Fruit fly (Drosophila melanogaster) whole organism, embryonic: ENCODE results near the gene Gart.

ENCODE experiments used
- Ada2b ChIP-seq: fragments of 200-800 bp; sonication (Bioruptor generic); IDR thresholded peaks from 2 replicates; pipeline ENCODE4 v1.3.6; 2022; ENCODE audit warnings: missing biosample characterization, missing genetic modification characterization
- Aef1 ChIP-seq: fragments of 200-800 bp; sonication (Bioruptor generic); IDR thresholded peaks from 3 replicates; pipeline ENCODE4 v1.3.6; 2022; ENCODE audit warnings: missing biosample characterization, missing genetic modification characterization
- Blimp-1 ChIP-seq: fragments of 200-800 bp; sonication (Bioruptor generic); optimal IDR thresholded peaks from 3 replicates; lab custom pipeline; 2018; ENCODE audit warnings: missing biosample characterization, missing genetic modification characterization, mild to moderate bottlenecking, moderate library complexity, missing genetic modification reagents
- CG10654 ChIP-seq: fragments of 200-800 bp; sonication (Bioruptor generic); optimal IDR thresholded peaks from 2 replicates; lab custom pipeline; 2016; ENCODE audit warnings: missing biosample characterization, missing genetic modification characterization
- CG13624 ChIP-seq: fragments of 200-800 bp; sonication (Bioruptor generic); optimal IDR thresholded peaks from 2 replicates; lab custom pipeline; 2016; ENCODE audit warnings: missing biosample characterization, missing genetic modification characterization
- CG1529 ChIP-seq: fragments of 200-800 bp; sonication (Bioruptor generic); optimal IDR thresholded peaks from 3 replicates; lab custom pipeline; 2018; ENCODE audit warnings: missing biosample characterization, missing genetic modification characterization
- CG15514 ChIP-seq: fragments of 200-800 bp; sonication (Bioruptor generic); optimal IDR thresholded peaks from 3 replicates; lab custom pipeline; 2017; ENCODE audit warnings: missing biosample characterization, missing genetic modification characterization, mild to moderate bottlenecking, moderate library complexity, missing genetic modification reagents
- CG15601 ChIP-seq: fragments of 200-800 bp; sonication (Bioruptor generic); optimal IDR thresholded peaks from 3 replicates; lab custom pipeline; 2019; ENCODE audit warnings: missing biosample characterization, mild to moderate bottlenecking, missing genetic modification characterization, moderate library complexity
- CG16779 ChIP-seq: fragments of 200-800 bp; sonication (Bioruptor generic); IDR thresholded peaks from 2 replicates; pipeline ENCODE4 v1.3.6; 2022; ENCODE audit warnings: missing biosample characterization, missing genetic modification characterization
- CG16813 ChIP-seq: fragments of 200-800 bp; sonication (Bioruptor generic); IDR thresholded peaks from 3 replicates; pipeline ENCODE4 v1.3.6; 2022; ENCODE audit warnings: missing biosample characterization, missing genetic modification characterization; ENCODE audit not compliant: partially characterized antibody
- CG16815 ChIP-seq: fragments of 200-800 bp; sonication (Bioruptor generic); optimal IDR thresholded peaks from 3 replicates; lab custom pipeline; 2017; ENCODE audit warnings: missing biosample characterization, mild to moderate bottlenecking, missing genetic modification characterization
- CG17385 ChIP-seq: fragments of 200-800 bp; sonication (Bioruptor generic); optimal IDR thresholded peaks from 3 replicates; lab custom pipeline; 2018; ENCODE audit warnings: missing biosample characterization, mild to moderate bottlenecking, missing genetic modification characterization
- CG1832 ChIP-seq: fragments of 200-800 bp; sonication (Bioruptor generic); optimal IDR thresholded peaks from 2 replicates; lab custom pipeline; 2017; ENCODE audit warnings: missing biosample characterization, mild to moderate bottlenecking, missing genetic modification characterization, inconsistent platforms
- CG18476 ChIP-seq: fragments of 200-800 bp; sonication (Bioruptor generic); optimal IDR thresholded peaks from 2 replicates; lab custom pipeline; 2016; ENCODE audit warnings: missing biosample characterization, mild to moderate bottlenecking, missing genetic modification characterization
- CG2129 ChIP-seq: fragments of 200-800 bp; sonication (Bioruptor generic); IDR thresholded peaks from 2 replicates; pipeline ENCODE4 v1.3.6; 2022; ENCODE audit warnings: missing biosample characterization, missing genetic modification characterization; ENCODE audit not compliant: partially characterized antibody
- CG6254 ChIP-seq: fragments of 200-800 bp; sonication (Bioruptor generic); optimal IDR thresholded peaks from 3 replicates; lab custom pipeline; 2017; ENCODE audit warnings: mild to moderate bottlenecking, missing biosample characterization, missing genetic modification reagents, missing genetic modification characterization
- CG6791 ChIP-seq: fragments of 200-800 bp; sonication (Bioruptor generic); IDR thresholded peaks from 3 replicates; pipeline ENCODE4 v1.3.6; 2022; ENCODE audit warnings: missing biosample characterization, missing genetic modification characterization; ENCODE audit not compliant: partially characterized antibody
- CG7357 ChIP-seq: fragments of 200-800 bp; sonication (Bioruptor generic); IDR thresholded peaks from 3 replicates; pipeline ENCODE4 v1.3.6; 2022; ENCODE audit warnings: missing biosample characterization, missing genetic modification characterization
- CG9797 ChIP-seq: fragments of 200-800 bp; sonication (Bioruptor generic); optimal IDR thresholded peaks from 3 replicates; lab custom pipeline; 2018; ENCODE audit warnings: missing biosample characterization, mild to moderate bottlenecking, missing genetic modification characterization
- Dad ChIP-seq: fragments of 200-800 bp; sonication (Bioruptor generic); optimal IDR thresholded peaks from 3 replicates; lab custom pipeline; 2016; ENCODE audit warnings: missing biosample characterization, missing genetic modification characterization
- Dbx ChIP-seq: fragments of 200-800 bp; sonication (Bioruptor generic); IDR thresholded peaks from 3 replicates; pipeline ENCODE4 v1.3.6; 2022; ENCODE audit warnings: missing biosample characterization, missing genetic modification characterization
- Drgx ChIP-seq: fragments of 200-800 bp; sonication (Bioruptor generic); IDR thresholded peaks from 2 replicates; pipeline ENCODE4 v1.3.6; 2022; ENCODE audit warnings: missing biosample characterization, missing genetic modification characterization
- ERR ChIP-seq: fragments of 200-800 bp; sonication (Bioruptor generic); optimal IDR thresholded peaks from 2 replicates; lab custom pipeline; 2016; ENCODE audit warnings: missing biosample characterization, missing genetic modification characterization
- HHEX ChIP-seq: fragments of 200-800 bp; sonication (Bioruptor generic); optimal IDR thresholded peaks from 3 replicates; lab custom pipeline; 2017; ENCODE audit warnings: missing biosample characterization, mild to moderate bottlenecking, missing genetic modification characterization, missing genetic modification reagents
- HLH4C ChIP-seq: fragments of 200-800 bp; sonication (Bioruptor generic); IDR thresholded peaks from 3 replicates; pipeline ENCODE4 v1.3.6; 2022; ENCODE audit warnings: missing biosample characterization, missing genetic modification characterization; ENCODE audit not compliant: partially characterized antibody
- Med ChIP-seq: fragments of 200-800 bp; sonication (Bioruptor generic); peaks from one replicate; lab custom pipeline; 2016; ENCODE audit warnings: missing biosample characterization, missing genetic modification characterization, mild to moderate bottlenecking, inconsistent platforms, moderate library complexity
- Meics ChIP-seq: fragments of 200-800 bp; sonication (Bioruptor generic); optimal IDR thresholded peaks from 2 replicates; lab custom pipeline; 2017; ENCODE audit warnings: missing biosample characterization, mild to moderate bottlenecking, missing genetic modification characterization
- Optix ChIP-seq: fragments of 200-800 bp; sonication (Bioruptor generic); IDR thresholded peaks from 3 replicates; pipeline ENCODE4 v1.3.6; 2022; ENCODE audit warnings: missing biosample characterization, missing genetic modification characterization
- Rx ChIP-seq: fragments of 200-800 bp; sonication (Bioruptor generic); IDR thresholded peaks from 2 replicates; pipeline ENCODE4 v1.3.6; 2022; ENCODE audit warnings: missing biosample characterization, missing genetic modification characterization
- Usf ChIP-seq: fragments of 200-800 bp; sonication (Bioruptor generic); optimal IDR thresholded peaks from 2 replicates; lab custom pipeline; 2017; ENCODE audit warnings: missing genotype, missing biosample characterization, missing genetic modification characterization
- Vsx1 ChIP-seq: fragments of 200-800 bp; sonication (Bioruptor generic); optimal IDR thresholded peaks from 2 replicates; lab custom pipeline; 2017; ENCODE audit warnings: missing biosample characterization, mild to moderate bottlenecking, missing genetic modification characterization, missing genetic modification reagents
- amos ChIP-seq: fragments of 200-800 bp; sonication (Bioruptor generic); IDR thresholded peaks from 2 replicates; pipeline ENCODE4 v1.3.6; 2022; ENCODE audit warnings: missing biosample characterization, missing genetic modification characterization; ENCODE audit not compliant: partially characterized antibody
- ara ChIP-seq: fragments of 200-800 bp; sonication (Bioruptor generic); IDR thresholded peaks from 2 replicates; pipeline ENCODE4 v1.3.6; 2022; ENCODE audit warnings: missing biosample characterization, missing genetic modification characterization
- az2 ChIP-seq: fragments of 200-800 bp; sonication (Bioruptor generic); optimal IDR thresholded peaks from 3 replicates; lab custom pipeline; 2016; ENCODE audit warnings: missing biosample characterization, missing genetic modification characterization
- bsh ChIP-seq, 2 experiments: fragments of 200-800 bp; sonication (Bioruptor generic); optimal IDR thresholded peaks; 2 replicates each; lab custom pipeline; 2017 to 2018; ENCODE audit warnings: mild to moderate bottlenecking in 2 of 2, missing biosample characterization in 2 of 2, missing genetic modification characterization in 2 of 2, moderate library complexity in 1 of 2
- chif ChIP-seq, 2 experiments: fragments of 200-800 bp; sonication (Bioruptor generic); optimal IDR thresholded peaks; 3 replicates each; lab custom pipeline; 2016; ENCODE audit warnings: missing biosample characterization in 2 of 2, missing genetic modification characterization in 2 of 2
- chm ChIP-seq: fragments of 200-800 bp; sonication (Bioruptor generic); IDR thresholded peaks from 2 replicates; pipeline ENCODE4 v1.3.6; 2022; ENCODE audit warnings: missing biosample characterization, missing genetic modification characterization
- en ChIP-seq: fragments of 200-800 bp; sonication (Bioruptor generic); optimal IDR thresholded peaks from 2 replicates; lab custom pipeline; 2016; ENCODE audit warnings: missing biosample characterization, missing genetic modification characterization
- fd64A ChIP-seq: fragments of 200-800 bp; sonication (Bioruptor generic); optimal IDR thresholded peaks from 3 replicates; lab custom pipeline; 2018; ENCODE audit warnings: missing biosample characterization, mild to moderate bottlenecking, missing genetic modification characterization
- fru ChIP-seq: fragments of >200 bp; optimal IDR thresholded peaks from 2 replicates; lab custom pipeline; 2017
- gce ChIP-seq: fragments of 200-800 bp; sonication (Bioruptor generic); IDR thresholded peaks from 3 replicates; pipeline ENCODE4 v1.3.6; 2022; ENCODE audit warnings: missing biosample characterization, missing genetic modification characterization
- her ChIP-seq: fragments of 200-800 bp; sonication (Bioruptor generic); optimal IDR thresholded peaks from 2 replicates; lab custom pipeline; 2016; ENCODE audit warnings: missing biosample characterization, missing genetic modification characterization
- hkb ChIP-seq, 2 experiments: fragments of 200-800 bp in 1 of 2; fragments of >200 bp in 1 of 2; sonication (Bioruptor generic) in 1 of 2; IDR thresholded peaks in 1 of 2; optimal IDR thresholded peaks in 1 of 2; 2 replicates each; pipeline versions ENCODE4 v1.3.6 to Lab custom; 2017 to 2022; ENCODE audit warnings: missing biosample characterization in 1 of 2, missing genetic modification characterization in 1 of 2
- lilli ChIP-seq: fragments of 200-800 bp; sonication (Bioruptor generic); optimal IDR thresholded peaks from 3 replicates; lab custom pipeline; 2016; ENCODE audit warnings: missing biosample characterization, missing genetic modification characterization
- lmd ChIP-seq: fragments of 200-800 bp; sonication (Bioruptor generic); IDR thresholded peaks from 2 replicates; pipeline ENCODE4 v1.3.6; 2022; ENCODE audit warnings: missing biosample characterization, missing genetic modification characterization
- oc ChIP-seq: fragments of 200-800 bp; sonication (Bioruptor generic); optimal IDR thresholded peaks from 2 replicates; lab custom pipeline; 2018; ENCODE audit warnings: missing biosample characterization, mild to moderate bottlenecking, missing genetic modification characterization, moderate library complexity
- onecut ChIP-seq: fragments of 200-800 bp; sonication (Bioruptor generic); IDR thresholded peaks from 2 replicates; pipeline ENCODE4 v1.3.6; 2022; ENCODE audit warnings: missing biosample characterization, missing genetic modification characterization
- pum ChIP-seq: fragments of 200-800 bp; sonication (Bioruptor generic); optimal IDR thresholded peaks from 2 replicates; lab custom pipeline; 2016; ENCODE audit warnings: missing biosample characterization, missing genetic modification characterization
- salm ChIP-seq: fragments of 200-800 bp; sonication (Bioruptor generic); optimal IDR thresholded peaks from 2 replicates; lab custom pipeline; 2018; ENCODE audit warnings: missing biosample characterization, mild to moderate bottlenecking, missing genetic modification characterization
- sim ChIP-seq: fragments of 200-800 bp; sonication (Bioruptor generic); IDR thresholded peaks from 2 replicates; pipeline ENCODE4 v1.3.6; 2022; ENCODE audit warnings: missing biosample characterization, missing genetic modification characterization
- zfh1 ChIP-seq: fragments of 200-800 bp; sonication (Bioruptor generic); IDR thresholded peaks from 3 replicates; pipeline ENCODE4 v1.3.6; 2022; ENCODE audit warnings: missing biosample characterization, missing genetic modification characterization

The Gart gene

dm6 chr2L:7026308-7026707 lies 2.6 kb upstream of the Gart start (continued):
- TF ChIP-seq lilli (no peak), CG10654 (GFP tag; lab: Kevin White, UChicago) (no peak), fd64A (GFP tag; lab: Kevin White, UChicago) (no peak), Rx (GFP tag; lab: Robert Waterston, UW) (no peak), Dad (GFP tag; lab: Kevin White, UChicago) (no peak), CG18476 (GFP tag; lab: Kevin White, UChicago) (no peak), Dbx (GFP tag; lab: Robert Waterston, UW) (peak; percentile 25; the same call in 1 of the 3 replicates), en (GFP tag; lab: Kevin White, UChicago) (no peak), Aef1 (no peak), CG7357 (no peak), CG16779 (GFP tag; lab: Robert Waterston, UW) (0 out of 2 replicates have a peak, but pooled peaks have one; percentile 6), hkb (optimal IDR thresholded peaks at IDR 0.05; lab: Kevin White, UChicago) (no peak), hkb (GFP tag; IDR thresholded peaks at IDR 0.05; lab: Robert Waterston, UW) (no peak), fru (lab: Kevin White, UChicago) (no peak), chif (GFP tag; optimal IDR thresholded peaks at IDR 0.05; lab: Kevin White, UChicago) (no peak), lmd (no peak), HLH4C (GFP tag; lab: Robert Waterston, UW) (no peak), ERR (GFP tag; lab: Kevin White, UChicago) (no peak), her (no peak), CG1832 (GFP tag; lab: Kevin White, UChicago) (peak; percentile 4), Ada2b (GFP tag; lab: Robert Waterston, UW) (no peak), CG16813 (GFP tag; lab: Robert Waterston, UW) (no peak), salm (no peak), Med (GFP tag; lab: Kevin White, UChicago) (peak; percentile 62), CG6254 (no peak), pum (GFP tag; lab: Kevin White, UChicago) (no peak), az2 (GFP tag; lab: Kevin White, UChicago) (no peak), CG17385 (GFP tag; lab: Kevin White, UChicago) (no peak), zfh1 (GFP tag; lab: Robert Waterston, UW) (no peak), CG13624 (GFP tag; lab: Kevin White, UChicago) (no peak), chm (no peak), CG6791 (peak; percentile 37; the same call in 1 of the 3 replicates), CG9797 (GFP tag; lab: Kevin White, UChicago) (no peak), HHEX (GFP tag; lab: Kevin White, UChicago) (no peak), CG1529 (GFP tag; lab: Kevin White, UChicago) (no peak), CG16815 (GFP tag; lab: Kevin White, UChicago) (no peak), sim (GFP tag; lab: Robert Waterston, UW) (no peak), oc (tag; lab: Kevin White, UChicago) (no peak), ara (GFP tag; lab: Robert Waterston, UW) (0 out of 2 replicates have a peak, but pooled peaks have one; percentile 20), Vsx1 (GFP tag; lab: Kevin White, UChicago) (no peak), gce (GFP tag; lab: Robert Waterston, UW) (no peak), onecut (no peak), Blimp-1 (no peak), Usf (no peak), Drgx (GFP tag; lab: Robert Waterston, UW) (no peak), CG15601 (tag; lab: Kevin White, UChicago) (no peak), CG2129 (no peak), Optix (no peak), CG15514 (GFP tag; lab: Kevin White, UChicago) (no peak), amos (no peak), bsh (GFP tag; optimal IDR thresholded peaks at IDR 0.05; lab: Kevin White, UChicago) (no peak), Meics (GFP tag; lab: Kevin White, UChicago) (no peak)
